Fruit fly (Drosophila melanogaster): ENCODE data around the gene mge.
A peak's percentile ranks its signal among the peaks of the same experiment; 100 is the strongest.

mge gene

DNA sequence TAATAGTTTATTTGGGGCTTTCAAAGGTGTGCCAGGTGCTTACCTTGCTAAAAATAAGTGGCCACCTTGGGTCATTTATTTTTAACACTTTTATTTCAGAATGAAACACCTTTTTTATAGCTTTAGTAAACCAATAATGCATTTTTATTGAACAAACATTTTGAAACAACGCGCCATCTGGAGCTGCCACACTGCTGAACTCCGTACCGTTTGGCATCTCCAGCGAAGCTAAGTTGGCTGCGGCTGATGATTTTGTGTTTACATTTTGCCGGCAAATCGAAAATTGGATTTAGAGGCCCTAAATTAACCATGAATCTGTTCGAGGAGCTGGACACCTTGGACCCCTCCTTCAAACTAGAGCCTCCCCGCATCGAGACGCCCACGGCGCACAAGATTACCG is 4.6 kb downstream of the mge start, which contains the start of gene ida (continued):
- no peak for TF ChIP-seq klu (GFP tag; IDR thresholded peaks at IDR 0.05)
- peak; percentile 31 for TF ChIP-seq phol (tag; optimal IDR thresholded peaks at IDR 0.05)
- TF ChIP-seq ssp (GFP tag; IDR thresholded peaks at IDR 0.05) = no peak
- peak; percentile 36 for TF ChIP-seq CG14710 (tag; optimal IDR thresholded peaks at IDR 0.05)
- no peak for TF ChIP-seq CG12236 (GFP tag; optimal IDR thresholded peaks at IDR 0.05)
- no peak for TF ChIP-seq CG1602 (GFP tag; optimal IDR thresholded peaks at IDR 0.05)
- no peak for TF ChIP-seq pum (GFP tag; optimal IDR thresholded peaks at IDR 0.05)
- no peak for TF ChIP-seq dysf (GFP tag; IDR thresholded peaks at IDR 0.05)
- TF ChIP-seq az2 (GFP tag; optimal IDR thresholded peaks at IDR 0.05) = no peak
- TF ChIP-seq sim (GFP tag; IDR thresholded peaks at IDR 0.05) = no peak
- no peak for TF ChIP-seq cwo (GFP tag; optimal IDR thresholded peaks at IDR 0.05)
- TF ChIP-seq CG32772 (GFP tag; IDR thresholded peaks at IDR 0.05) = no peak
- TF ChIP-seq Trl (optimal IDR thresholded peaks at IDR 0.05) = no peak
- no peak for TF ChIP-seq Trl (GFP tag; optimal IDR thresholded peaks at IDR 0.05)
- TF ChIP-seq Ssrp (tag; optimal IDR thresholded peaks at IDR 0.05) = no peak
- TF ChIP-seq CG2678 (tag; optimal IDR thresholded peaks at IDR 0.05) = no peak
- no peak for TF ChIP-seq Bteb2 (GFP tag; optimal IDR thresholded peaks at IDR 0.05)
- peak; percentile 43 for TF ChIP-seq CG4617 (GFP tag; optimal IDR thresholded peaks at IDR 0.05; ENCODE audit: borderline replicate concordance)
- no peak for TF ChIP-seq D (optimal IDR thresholded peaks at IDR 0.05)
- no peak for TF ChIP-seq D (GFP tag; optimal IDR thresholded peaks at IDR 0.05)
- TF ChIP-seq CG3281 (GFP tag; optimal IDR thresholded peaks at IDR 0.05) = no peak
- peak; percentile 60 for TF ChIP-seq wek (GFP tag; optimal IDR thresholded peaks at IDR 0.05)
- no peak for TF ChIP-seq CG14860 (GFP tag; IDR thresholded peaks at IDR 0.05; ENCODE audit: partially characterized antibody)
- TF ChIP-seq CG31224 (GFP tag; IDR thresholded peaks at IDR 0.05) = no peak
- no peak for TF ChIP-seq Ets65A (GFP tag)
- no peak for TF ChIP-seq ttk (GFP tag; IDR thresholded peaks at IDR 0.05)
- no peak for TF ChIP-seq scrt (GFP tag; optimal IDR thresholded peaks at IDR 0.05)
- no peak for TF ChIP-seq CG4707 (GFP tag; optimal IDR thresholded peaks at IDR 0.05)
- TF ChIP-seq pita (GFP tag; optimal IDR thresholded peaks at IDR 0.05) = no peak
- no peak for TF ChIP-seq abd-A (tag; optimal IDR thresholded peaks at IDR 0.05)

DNA sequence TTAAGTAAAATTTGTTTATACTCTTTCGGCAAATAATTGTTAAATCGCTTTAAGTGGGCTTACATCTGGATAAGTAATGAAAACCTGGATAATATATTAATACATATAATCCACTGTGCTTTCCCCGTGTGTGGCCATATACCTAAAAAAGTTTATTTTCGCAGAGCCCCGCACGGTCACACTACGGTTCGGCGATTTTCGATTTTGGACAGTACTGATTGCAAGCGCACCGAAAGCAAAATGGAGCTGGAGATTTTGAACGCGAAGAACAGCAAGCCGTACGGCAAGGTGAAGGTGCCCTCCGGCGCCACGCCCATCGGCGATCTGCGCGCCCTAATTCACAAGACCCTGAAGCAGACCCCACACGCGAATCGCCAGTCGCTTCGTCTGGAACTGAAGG is 6.4 kb downstream of the mge start, which contains the start of gene Sc2:
Sc2 (plus strand) TSS at position 192 of the 400 bp plus-strand sequence.
- TF ChIP-seq chn (GFP tag; optimal IDR thresholded peaks at IDR 0.05) (no peak), chinmo (GFP tag; IDR thresholded peaks at IDR 0.05; ENCODE audit: partially characterized antibody) (0 out of 4 replicates have a peak, but pooled peaks have one; percentile 14), Ada2b (GFP tag; IDR thresholded peaks at IDR 0.05) (no peak), CG15601 (tag; optimal IDR thresholded peaks at IDR 0.05) (no peak), pfk (GFP tag; optimal IDR thresholded peaks at IDR 0.05) (no peak), cwo (GFP tag; optimal IDR thresholded peaks at IDR 0.05) (no peak), Mes4 (GFP tag; optimal IDR thresholded peaks at IDR 0.05) (no peak), gsb (GFP tag; IDR thresholded peaks at IDR 0.05) (no peak), Neu2 (GFP tag; optimal IDR thresholded peaks at IDR 0.05; ENCODE audit: borderline replicate concordance) (no peak), Med (GFP tag) (peak; percentile 71), E2f2 (GFP tag; IDR thresholded peaks at IDR 0.05) (peak; percentile 49), CG7271 (tag; optimal IDR thresholded peaks at IDR 0.05) (no peak), Rfx (GFP tag; IDR thresholded peaks at IDR 0.05) (peak; percentile 66), z (GFP tag; IDR thresholded peaks at IDR 0.05) (0 out of 3 replicates have a peak, but pooled peaks have one; percentile 12), Awh (GFP tag; IDR thresholded peaks at IDR 0.05) (no peak), Dp (GFP tag; optimal IDR thresholded peaks at IDR 0.05) (peak; percentile 35), ro (GFP tag; IDR thresholded peaks at IDR 0.05) (no peak), CG34422 (GFP tag; IDR thresholded peaks at IDR 0.05) (peak; percentile 31; the same call in 1 of the 3 replicates), CG4617 (GFP tag; optimal IDR thresholded peaks at IDR 0.05; ENCODE audit: borderline replicate concordance) (no peak), rib (GFP tag; IDR thresholded peaks at IDR 0.05) (no peak), Oli (tag; optimal IDR thresholded peaks at IDR 0.05) (no peak), Hr51 (GFP tag; optimal IDR thresholded peaks at IDR 0.05) (no peak), CG3065 (GFP tag; optimal IDR thresholded peaks at IDR 0.05) (no peak), CG9215 (GFP tag; IDR thresholded peaks at IDR 0.05) (no peak), bbx (GFP tag; IDR thresholded peaks at IDR 0.05; ENCODE audit: partially characterized antibody) (peak; percentile 53; the same call in 1 of the 2 replicates)

Data from whole organism, embryonic.